Worm (Caenorhabditis elegans) whole organism, young adult: Measurements from ENCODE around the gene oac-6.

Source experiments
- F52B5.7 ChIP-seq: sonication (generic microtip); optimal IDR thresholded peaks from 2 replicates; lab custom pipeline; 2016; ENCODE audit warnings: mild to moderate bottlenecking, missing genetic modification characterization, missing compliant biosample characterization
- F57C9.4 ChIP-seq: sonication (generic microtip); optimal IDR thresholded peaks from 2 replicates; lab custom pipeline; 2017; ENCODE audit warnings: mild to moderate bottlenecking, missing genetic modification characterization, missing compliant biosample characterization
- pbrm-1 ChIP-seq: fragments of 200-800 bp; sonication (Bioruptor generic); IDR thresholded peaks from 2 replicates; pipeline ENCODE4 v1.3.6; 2022; ENCODE audit warnings: missing genetic modification reagents, missing genetic modification characterization, missing compliant biosample characterization
- unc-62 ChIP-seq: fragments of 150-350 bp; optimal IDR thresholded peaks from 2 replicates; lab custom pipeline; 2014; ENCODE audit warnings: missing biosample characterization, missing genetic modification reagents, missing genetic modification characterization

- no peak for TF ChIP-seq pbrm-1 (GFP tag; lab: Robert Waterston, UW)
- TF ChIP-seq F52B5.7 (tag; lab: Kevin White, UChicago), result no peak
- TF ChIP-seq unc-62 (GFP tag; lab: Kevin White, UChicago), result no peak
- no peak for TF ChIP-seq F57C9.4 (tag; lab: Kevin White, UChicago)
These were observed at the start of gene oac-6, which contains the start of gene C31A11.13 for ce11 chrV:16302439-16302838.
